In genomic region chr2L:5306373-5306997, dm6 we compare ENCODE assay signal across 6 fruit fly cellular contexts.
TF ChIP-seq lines count a peak whose summit lies in the region.

No protein-coding gene starts in this region.

- peak; percentile 23 for TF ChIP-seq CTCF in whole organism, embryonic (GFP tag; optimal IDR thresholded peaks at IDR 0.05; lab: Kevin White, UChicago)

TF ChIP-seq in whole organism, 6 proteins besides CTCF, POLR2A, EP300 and RAD21:
- no peak for TF ChIP-seq CG8478 (optimal IDR thresholded peaks at IDR 0.05; lab: Kevin White, UChicago)
- TF ChIP-seq pan (optimal IDR thresholded peaks at IDR 0.05; lab: Kevin White, UChicago): no peak
- no peak for TF ChIP-seq usp (GFP tag; optimal IDR thresholded peaks at IDR 0.05; lab: Kevin White, UChicago)
- TF ChIP-seq EcR (GFP tag; optimal IDR thresholded peaks at IDR 0.05; lab: Kevin White, UChicago): no peak
- TF ChIP-seq Dll (optimal IDR thresholded peaks at IDR 0.05; lab: Kevin White, UChicago): peak; percentile 87

TF ChIP-seq in whole organism, adult, 20 proteins besides CTCF, POLR2A, EP300 and RAD21 (continues in another document):
- TF ChIP-seq ovo (GFP tag; optimal IDR thresholded peaks at IDR 0.05; lab: Kevin White, UChicago): peak; percentile 2
- no peak for TF ChIP-seq CG5204 (GFP tag; optimal IDR thresholded peaks at IDR 0.05; lab: Kevin White, UChicago)
- TF ChIP-seq toe (GFP tag; optimal IDR thresholded peaks at IDR 0.05; lab: Kevin White, UChicago): peak; percentile 43
- peak; percentile 50 for TF ChIP-seq pad (GFP tag; optimal IDR thresholded peaks at IDR 0.05; lab: Kevin White, UChicago)
- TF ChIP-seq CG11617 (GFP tag; optimal IDR thresholded peaks at IDR 0.05; lab: Kevin White, UChicago): peak; percentile 47
- TF ChIP-seq cnc (optimal IDR thresholded peaks at IDR 0.05; lab: Kevin White, UChicago): peak in 1 of 2 experiments; percentile 14
- peak; percentile 95 for TF ChIP-seq Mnt (GFP tag; optimal IDR thresholded peaks at IDR 0.05; lab: Kevin White, UChicago)
- peak; percentile 84 for TF ChIP-seq CG12768 (GFP tag; optimal IDR thresholded peaks at IDR 0.05; lab: Kevin White, UChicago)
- peak; percentile 98 for TF ChIP-seq kay (GFP tag; lab: Kevin White, UChicago; ENCODE audit: borderline replicate concordance)
- peak; percentile 22 for TF ChIP-seq CG1620 (GFP tag; optimal IDR thresholded peaks at IDR 0.05; lab: Kevin White, UChicago)
- TF ChIP-seq Crg-1 (GFP tag; optimal IDR thresholded peaks at IDR 0.05; lab: Kevin White, UChicago): no peak
- peak; percentile 21 for TF ChIP-seq CG14711 (tag; optimal IDR thresholded peaks at IDR 0.05; lab: Kevin White, UChicago)
- peak; percentile 98 for TF ChIP-seq cic (GFP tag; optimal IDR thresholded peaks at IDR 0.05; lab: Kevin White, UChicago)
- peak; percentile 66 for TF ChIP-seq CG33017 (tag; optimal IDR thresholded peaks at IDR 0.05; lab: Kevin White, UChicago)
- peak; percentile 33 for TF ChIP-seq Hr96 (GFP tag; optimal IDR thresholded peaks at IDR 0.05; lab: Kevin White, UChicago)
- peak; percentile 58 for TF ChIP-seq Clk (GFP tag; optimal IDR thresholded peaks at IDR 0.05; lab: Kevin White, UChicago)
- peak; percentile 51 for TF ChIP-seq tj (GFP tag; optimal IDR thresholded peaks at IDR 0.05; lab: Kevin White, UChicago)

TF ChIP-seq in whole organism, embryonic, 481 proteins besides CTCF, POLR2A, EP300 and RAD21 (continues in another document):
- TF ChIP-seq Mrtf (GFP tag; IDR thresholded peaks at IDR 0.05; lab: Robert Waterston, UW): 0 out of 3 replicates have a peak, but pooled peaks have one; percentile 8
- TF ChIP-seq wor (GFP tag; IDR thresholded peaks at IDR 0.05; lab: Robert Waterston, UW): no peak
- TF ChIP-seq CG15011 (GFP tag; optimal IDR thresholded peaks at IDR 0.05; lab: Kevin White, UChicago): no peak
- no peak for TF ChIP-seq CG4730 (GFP tag; IDR thresholded peaks at IDR 0.05; lab: Robert Waterston, UW)
- no peak for TF ChIP-seq so (GFP tag; IDR thresholded peaks at IDR 0.05; lab: Robert Waterston, UW)
- TF ChIP-seq HLH54F (GFP tag; optimal IDR thresholded peaks at IDR 0.05; lab: Kevin White, UChicago): no peak
- peak; percentile 1 for TF ChIP-seq CG3163 (GFP tag; optimal IDR thresholded peaks at IDR 0.05; lab: Kevin White, UChicago)
- no peak for TF ChIP-seq br (optimal IDR thresholded peaks at IDR 0.05; lab: Kevin White, UChicago)
- TF ChIP-seq nerfin-1 (tag; optimal IDR thresholded peaks at IDR 0.05; lab: Kevin White, UChicago): peak; percentile 75
- TF ChIP-seq ci (GFP tag; IDR thresholded peaks at IDR 0.05; lab: Robert Waterston, UW): peak; percentile 39; the same call in 1 of the 3 replicates
- peak; percentile 64 to 85 for TF ChIP-seq Trl (optimal IDR thresholded peaks at IDR 0.05; lab: Kevin White, UChicago)
- peak; percentile 22 for TF ChIP-seq Trl (GFP tag; optimal IDR thresholded peaks at IDR 0.05; lab: Kevin White, UChicago)
- TF ChIP-seq sob (GFP tag; IDR thresholded peaks at IDR 0.05; lab: Robert Waterston, UW): peak; percentile 31; the same call in 1 of the 2 replicates
- TF ChIP-seq CG4328 (GFP tag; optimal IDR thresholded peaks at IDR 0.05; lab: Kevin White, UChicago): peak; percentile 23
- peak; percentile 90 for TF ChIP-seq cg (GFP tag; optimal IDR thresholded peaks at IDR 0.05; lab: Kevin White, UChicago)
- peak; percentile 14 for TF ChIP-seq oc (tag; optimal IDR thresholded peaks at IDR 0.05; lab: Kevin White, UChicago)
- no peak for TF ChIP-seq CG4424 (GFP tag; optimal IDR thresholded peaks at IDR 0.05; lab: Kevin White, UChicago)
- no peak for TF ChIP-seq crp (GFP tag; optimal IDR thresholded peaks at IDR 0.05; lab: Kevin White, UChicago)

TF ChIP-seq in whole organism, prepupa, 60 proteins besides CTCF, POLR2A, EP300 and RAD21 (continues in another document):
- no peak for TF ChIP-seq CG10669 (GFP tag; optimal IDR thresholded peaks at IDR 0.05; lab: Kevin White, UChicago)
- no peak for TF ChIP-seq CG8119 (GFP tag; IDR thresholded peaks at IDR 0.05; lab: Robert Waterston, UW)
- no peak for TF ChIP-seq CG11902 (GFP tag; optimal IDR thresholded peaks at IDR 0.05; lab: Kevin White, UChicago)
- no peak for TF ChIP-seq CG6792 (GFP tag; optimal IDR thresholded peaks at IDR 0.05; lab: Kevin White, UChicago)
- TF ChIP-seq pdm3 (GFP tag; optimal IDR thresholded peaks at IDR 0.05; lab: Kevin White, UChicago): no peak
- TF ChIP-seq topi (GFP tag; optimal IDR thresholded peaks at IDR 0.05; lab: Kevin White, UChicago): peak; percentile 10
- TF ChIP-seq CG10631 (GFP tag; optimal IDR thresholded peaks at IDR 0.05; lab: Kevin White, UChicago): no peak
- peak; percentile 87 for TF ChIP-seq fkh (GFP tag; optimal IDR thresholded peaks at IDR 0.05; lab: Kevin White, UChicago)
- no peak for TF ChIP-seq esn (GFP tag; optimal IDR thresholded peaks at IDR 0.05; lab: Kevin White, UChicago)
- peak; percentile 11 for TF ChIP-seq Eip75B (GFP tag; optimal IDR thresholded peaks at IDR 0.05; lab: Kevin White, UChicago)
- peak; percentile 14 for TF ChIP-seq CG6276 (GFP tag; optimal IDR thresholded peaks at IDR 0.05; lab: Kevin White, UChicago)
- TF ChIP-seq CG32006 (GFP tag; optimal IDR thresholded peaks at IDR 0.05; lab: Kevin White, UChicago): no peak
- TF ChIP-seq CG8632 (GFP tag; optimal IDR thresholded peaks at IDR 0.05; lab: Kevin White, UChicago): no peak
- no peak for TF ChIP-seq Hr4 (GFP tag; optimal IDR thresholded peaks at IDR 0.05; lab: Kevin White, UChicago)
- no peak for TF ChIP-seq CG1621 (tag; optimal IDR thresholded peaks at IDR 0.05; lab: Kevin White, UChicago)
- peak; percentile 60 for TF ChIP-seq CG6854 (GFP tag; optimal IDR thresholded peaks at IDR 0.05; lab: Kevin White, UChicago)
- peak; percentile 34 for TF ChIP-seq net (GFP tag; optimal IDR thresholded peaks at IDR 0.05; lab: Kevin White, UChicago)
- TF ChIP-seq CG3032 (tag; optimal IDR thresholded peaks at IDR 0.05; lab: Kevin White, UChicago): no peak
- TF ChIP-seq CG11294 (GFP tag; IDR thresholded peaks at IDR 0.05; lab: Robert Waterston, UW): no peak

TF ChIP-seq in whole organism, pupa, 21 proteins besides CTCF, POLR2A, EP300 and RAD21:
- TF ChIP-seq CG15710 (tag; optimal IDR thresholded peaks at IDR 0.05; lab: Kevin White, UChicago) (no peak), fd96Ca (GFP tag; IDR thresholded peaks at IDR 0.05; lab: Robert Waterston, UW) (peak; percentile 57; the same call in 2 of the 3 replicates), Ets98B (GFP tag; IDR thresholded peaks at IDR 0.05; lab: Robert Waterston, UW) (0 out of 2 replicates have a peak, but pooled peaks have one; percentile 31), CG17806 (tag; optimal IDR thresholded peaks at IDR 0.05; lab: Kevin White, UChicago) (no peak), gl (tag; optimal IDR thresholded peaks at IDR 0.05; lab: Kevin White, UChicago) (no peak), CG8301 (tag; optimal IDR thresholded peaks at IDR 0.05; lab: Kevin White, UChicago) (peak; percentile 12), CG34367 (tag; optimal IDR thresholded peaks at IDR 0.05; lab: Kevin White, UChicago) (no peak), Pif1B (GFP tag; optimal IDR thresholded peaks at IDR 0.05; lab: Kevin White, UChicago) (no peak), Pif1A (GFP tag; optimal IDR thresholded peaks at IDR 0.05; lab: Kevin White, UChicago) (no peak), CG10348 (GFP tag; IDR thresholded peaks at IDR 0.05; lab: Robert Waterston, UW) (no peak), CG12605 (GFP tag; IDR thresholded peaks at IDR 0.05; lab: Robert Waterston, UW) (no peak), CG14655 (GFP tag; optimal IDR thresholded peaks at IDR 0.05; lab: Kevin White, UChicago) (no peak), EcR (GFP tag; optimal IDR thresholded peaks at IDR 0.05; lab: Kevin White, UChicago) (peak; percentile 97), CG13204 (GFP tag; optimal IDR thresholded peaks at IDR 0.05; lab: Kevin White, UChicago) (peak; percentile 63), Snoo (tag; optimal IDR thresholded peaks at IDR 0.05; lab: Kevin White, UChicago) (peak; percentile 16), CG32121 (GFP tag; IDR thresholded peaks at IDR 0.05; lab: Robert Waterston, UW) (peak; percentile 68), CG9948 (tag; optimal IDR thresholded peaks at IDR 0.05; lab: Kevin White, UChicago) (no peak), CG8159 (tag; optimal IDR thresholded peaks at IDR 0.05; lab: Kevin White, UChicago) (no peak), D1 (tag; optimal IDR thresholded peaks at IDR 0.05; lab: Kevin White, UChicago) (no peak), CG4496 (GFP tag; IDR thresholded peaks at IDR 0.05; lab: Robert Waterston, UW) (peak; percentile 66), rn (GFP tag; IDR thresholded peaks at IDR 0.05; lab: Robert Waterston, UW) (no peak)

TF ChIP-seq in whole organism, wandering third instar larva, 38 proteins besides CTCF, POLR2A, EP300 and RAD21:
- peak in 1 of 2 experiments; percentile 50 for TF ChIP-seq foxo (GFP tag; optimal IDR thresholded peaks at IDR 0.05; lab: Kevin White, UChicago)
- TF ChIP-seq dsf (GFP tag; optimal IDR thresholded peaks at IDR 0.05; lab: Kevin White, UChicago; ENCODE audit: borderline replicate concordance): no peak
- TF ChIP-seq Dif (GFP tag; optimal IDR thresholded peaks at IDR 0.05; lab: Kevin White, UChicago; ENCODE audit: partially characterized antibody): peak; percentile 83
- peak; percentile 61 for TF ChIP-seq rgr (GFP tag; optimal IDR thresholded peaks at IDR 0.05; lab: Kevin White, UChicago)
- peak; percentile 56 for TF ChIP-seq h (GFP tag; optimal IDR thresholded peaks at IDR 0.05; lab: Kevin White, UChicago)
- TF ChIP-seq Rel (GFP tag; optimal IDR thresholded peaks at IDR 0.05; lab: Kevin White, UChicago): no peak
- TF ChIP-seq Rel (tag; optimal IDR thresholded peaks at IDR 0.05; lab: Kevin White, UChicago): peak; percentile 63
- no peak for TF ChIP-seq usp (GFP tag; optimal IDR thresholded peaks at IDR 0.05; lab: Kevin White, UChicago)
- peak; percentile 60 for TF ChIP-seq fru (GFP tag; optimal IDR thresholded peaks at IDR 0.05; lab: Kevin White, UChicago)
- TF ChIP-seq psq (GFP tag; optimal IDR thresholded peaks at IDR 0.05; lab: Kevin White, UChicago): peak; percentile 63
- peak; percentile 83 for TF ChIP-seq Jra (GFP tag; optimal IDR thresholded peaks at IDR 0.05; lab: Kevin White, UChicago)
- peak; percentile 21 for TF ChIP-seq woc (GFP tag; optimal IDR thresholded peaks at IDR 0.05; lab: Kevin White, UChicago)
- no peak for TF ChIP-seq pan (optimal IDR thresholded peaks at IDR 0.05; lab: Kevin White, UChicago)
- peak; percentile 56 for TF ChIP-seq OdsH (GFP tag; optimal IDR thresholded peaks at IDR 0.05; lab: Kevin White, UChicago)
- peak; percentile 22 for TF ChIP-seq Vsx2 (GFP tag; optimal IDR thresholded peaks at IDR 0.05; lab: Kevin White, UChicago; ENCODE audit: partially characterized antibody)
- TF ChIP-seq Hnf4 (GFP tag; optimal IDR thresholded peaks at IDR 0.05; lab: Kevin White, UChicago): peak; percentile 54
- TF ChIP-seq Mio (GFP tag; optimal IDR thresholded peaks at IDR 0.05; lab: Kevin White, UChicago): no peak
- peak; percentile 95 for TF ChIP-seq Hr83 (GFP tag; optimal IDR thresholded peaks at IDR 0.05; lab: Kevin White, UChicago; ENCODE audit: poor library complexity, severe bottlenecking)
- TF ChIP-seq dl (GFP tag; optimal IDR thresholded peaks at IDR 0.05; lab: Kevin White, UChicago; ENCODE audit: insufficient read depth in 1 of 2, partially characterized antibody in 2 of 2): peak; percentile 74 to 90
- TF ChIP-seq HLH106 (tag; optimal IDR thresholded peaks at IDR 0.05; lab: Kevin White, UChicago): no peak
